Worm (Caenorhabditis elegans) whole organism, midembryonic: ENCODE results near the gene cct-1.

Experiments used
- klf-2 ChIP-seq: fragments of 200-800 bp; sonication (Bioruptor generic); conservative IDR thresholded peaks from 2 replicates; pipeline ENCODE4 v1.3.6; 2022; ENCODE audit warnings: missing genetic modification reagents, missing genetic modification characterization, missing compliant biosample characterization
- ref-1 ChIP-seq: fragments of 200-800 bp; sonication (Bioruptor generic); conservative IDR thresholded peaks from 2 replicates; pipeline ENCODE4 v1.3.6; 2022; ENCODE audit warnings: missing genetic modification reagents, missing genetic modification characterization, missing compliant biosample characterization

DNA sequence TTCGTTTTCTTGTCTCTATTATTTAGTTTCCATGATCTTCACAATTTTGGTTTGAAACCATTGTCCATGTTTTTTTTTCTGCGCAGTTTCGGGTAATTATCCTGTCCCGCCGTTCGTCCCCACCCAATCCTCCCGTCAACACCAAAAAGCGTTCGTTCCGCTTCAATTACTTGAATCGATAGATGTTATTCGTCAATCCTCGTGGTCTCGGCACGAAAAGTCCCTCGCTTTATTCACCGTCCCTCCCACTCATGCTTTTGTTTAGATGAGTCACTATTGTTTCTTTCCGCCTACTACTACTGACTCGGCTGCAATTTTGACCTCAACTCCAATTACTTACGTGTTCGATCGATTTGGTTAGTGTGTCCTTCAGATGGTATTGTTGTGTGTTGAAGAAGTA, 38.2 kb downstream of the cct-1 start:
- no peak for TF ChIP-seq klf-2 (GFP tag; lab: Robert Waterston, UW)
- no peak for TF ChIP-seq ref-1
